Worm (Caenorhabditis elegans): Measurements from ENCODE around the gene F46C3.7.

The F46C3.7 gene

ce11 chrX:11487484-11487883 is 47.6 kb downstream of the F46C3.7 start, which contains the start of gene spp-9:
Gene spp-9 (plus strand): TSS chrX:11487784.
- TF ChIP-seq ham-2 (GFP tag; optimal IDR thresholded peaks at IDR 0.05) = no peak
- TF ChIP-seq sem-2 (GFP tag; optimal IDR thresholded peaks at IDR 0.05) = no peak
- TF ChIP-seq flh-1 (GFP tag; optimal IDR thresholded peaks at IDR 0.05) = no peak
- TF ChIP-seq ztf-11 (tag; optimal IDR thresholded peaks at IDR 0.05) = no peak
- no peak for TF ChIP-seq ceh-39 (tag; optimal IDR thresholded peaks at IDR 0.05)
- no peak for TF ChIP-seq tbx-8 (GFP tag; optimal IDR thresholded peaks at IDR 0.05)
- TF ChIP-seq bed-3 (GFP tag; optimal IDR thresholded peaks at IDR 0.05) = no peak
- TF ChIP-seq blmp-1 (tag; optimal IDR thresholded peaks at IDR 0.05) = no peak
- TF ChIP-seq nhr-2 (tag; optimal IDR thresholded peaks at IDR 0.05) = no peak
- TF ChIP-seq nhr-76 (tag; optimal IDR thresholded peaks at IDR 0.05) = no peak
- no peak for TF ChIP-seq ceh-43 (GFP tag; optimal IDR thresholded peaks at IDR 0.05)
- no peak for TF ChIP-seq drap-1 (GFP tag; optimal IDR thresholded peaks at IDR 0.05)
- TF ChIP-seq hlh-1 (tag; optimal IDR thresholded peaks at IDR 0.05) = no peak
- TF ChIP-seq nhr-237 (tag; optimal IDR thresholded peaks at IDR 0.05) = no peak
- no peak for TF ChIP-seq unc-39 (tag; optimal IDR thresholded peaks at IDR 0.05)
- no peak for TF ChIP-seq elt-3 (tag; optimal IDR thresholded peaks at IDR 0.05)
- TF ChIP-seq sptf-1 (tag; optimal IDR thresholded peaks at IDR 0.05) = no peak

ce11 chrX:11489830-11490229 is 50.0 kb downstream of the F46C3.7 start, which contains the start of gene spp-21:
Gene spp-21 (plus strand): TSS chrX:11490130.
- no peak for TF ChIP-seq hlh-1 (tag; optimal IDR thresholded peaks at IDR 0.05)
- TF ChIP-seq lsy-2 (tag; optimal IDR thresholded peaks at IDR 0.05) = no peak
- TF ChIP-seq unc-62 (GFP tag; optimal IDR thresholded peaks at IDR 0.05) = no peak
- no peak for TF ChIP-seq nhr-12 (tag; optimal IDR thresholded peaks at IDR 0.05)
- no peak for TF ChIP-seq zip-8 (tag; optimal IDR thresholded peaks at IDR 0.05)
- TF ChIP-seq tbx-8 (GFP tag; optimal IDR thresholded peaks at IDR 0.05) = no peak
- no peak for TF ChIP-seq mep-1 (tag; optimal IDR thresholded peaks at IDR 0.05)
- TF ChIP-seq unc-120 (tag; optimal IDR thresholded peaks at IDR 0.05; ENCODE audit: poor library complexity, severe bottlenecking) = no peak
- no peak for TF ChIP-seq bed-3 (GFP tag; optimal IDR thresholded peaks at IDR 0.05)
- no peak for TF ChIP-seq ceh-43 (GFP tag; optimal IDR thresholded peaks at IDR 0.05)
- no peak for TF ChIP-seq nhr-2 (tag; optimal IDR thresholded peaks at IDR 0.05)
- TF ChIP-seq ham-2 (GFP tag; optimal IDR thresholded peaks at IDR 0.05) = no peak
- TF ChIP-seq ceh-83 (GFP tag; optimal IDR thresholded peaks at IDR 0.05) = no peak
- no peak for TF ChIP-seq sem-2 (GFP tag; optimal IDR thresholded peaks at IDR 0.05)
- TF ChIP-seq ztf-11 (tag; optimal IDR thresholded peaks at IDR 0.05) = no peak
